Fruit fly (Drosophila melanogaster) whole organism, wandering third instar larva: ENCODE measurements around the gene PH4alphaNE1.

Source experiments
- Abd-B ChIP-seq: fragments of >200 bp; optimal IDR thresholded peaks from 2 replicates; lab custom pipeline; 2017; ENCODE audit warnings: missing biosample characterization, missing genetic modification characterization
- CG32264 ChIP-seq: fragments of 200-800 bp; sonication (Bioruptor generic); optimal IDR thresholded peaks from 2 replicates; lab custom pipeline; 2016; ENCODE audit warnings: missing biosample characterization, missing genetic modification characterization
- CrebA ChIP-seq: fragments of 200-800 bp; sonication (Bioruptor generic); optimal IDR thresholded peaks from 2 replicates; lab custom pipeline; 2016; ENCODE audit warnings: missing biosample characterization, mild to moderate bottlenecking, missing genetic modification characterization, borderline replicate concordance
- GATAd ChIP-seq: sonication (Bioruptor generic); optimal IDR thresholded peaks from 2 replicates; lab custom pipeline; 2016; ENCODE audit warnings: missing biosample characterization, missing genetic modification characterization
- Hnf4 ChIP-seq: fragments of 200-800 bp; sonication (Bioruptor generic); optimal IDR thresholded peaks from 2 replicates; lab custom pipeline; 2016; ENCODE audit warnings: missing biosample characterization, mild to moderate bottlenecking, missing genetic modification characterization
- Hr78 ChIP-seq: fragments of >200 bp; optimal IDR thresholded peaks from 2 replicates; lab custom pipeline; 2017; ENCODE audit warnings: missing biosample characterization, missing genetic modification characterization
- Jra ChIP-seq: sonication (Bioruptor generic); optimal IDR thresholded peaks from 2 replicates; lab custom pipeline; 2016; ENCODE audit warnings: missing biosample characterization, missing genetic modification characterization
- Mio ChIP-seq: sonication (Bioruptor generic); optimal IDR thresholded peaks from 2 replicates; lab custom pipeline; 2016; ENCODE audit warnings: missing biosample characterization, missing genetic modification characterization
- Myc ChIP-seq: fragments of >200 bp; optimal IDR thresholded peaks from 2 replicates; lab custom pipeline; 2017
- N ChIP-seq: fragments of >200 bp; optimal IDR thresholded peaks from 2 replicates; lab custom pipeline; 2018; ENCODE audit warnings: missing biosample characterization, missing external identifiers, missing genetic modification characterization
- Rel ChIP-seq, 2 experiments: fragments of 200-800 bp; sonication (Bioruptor generic) in 1 of 2; optimal IDR thresholded peaks; 2 replicates in 1 of 2; 3 replicates in 1 of 2; lab custom pipeline; 2016 to 2019; ENCODE audit warnings: mild to moderate bottlenecking in 2 of 2, missing biosample characterization in 2 of 2, missing genetic modification characterization in 2 of 2, moderate library complexity in 1 of 2
- Vsx2 ChIP-seq: fragments of 200-300, 225-300 bp; sonication (Bioruptor generic); optimal IDR thresholded peaks from 2 replicates; lab custom pipeline; 2018; ENCODE audit warnings: missing biosample characterization, missing genetic modification characterization; ENCODE audit not compliant: partially characterized antibody
- br ChIP-seq: fragments of 200-800 bp; sonication (Bioruptor generic); optimal IDR thresholded peaks from 2 replicates; lab custom pipeline; 2016; ENCODE audit warnings: missing biosample characterization, missing genetic modification characterization
- dl ChIP-seq, 2 experiments: fragments of 175-275, 200-275 bp in 1 of 2; fragments of 200-275 bp in 1 of 2; sonication (Bioruptor generic); optimal IDR thresholded peaks; lab custom pipeline; 2018; ENCODE audit warnings: mild to moderate bottlenecking in 2 of 2, missing biosample characterization in 2 of 2, missing genetic modification characterization in 2 of 2, moderate library complexity in 2 of 2; ENCODE audit not compliant: partially characterized antibody in 2 of 2, insufficient read depth in 1 of 2
- ey ChIP-seq: fragments of 200-800 bp; sonication (Bioruptor generic); optimal IDR thresholded peaks from 2 replicates; lab custom pipeline; 2016; ENCODE audit warnings: missing biosample characterization, missing genetic modification characterization
- foxo ChIP-seq, 2 experiments: fragments of 200-800 bp; sonication (Bioruptor generic); optimal IDR thresholded peaks; 2 replicates in 1 of 2; 3 replicates in 1 of 2; lab custom pipeline; 2016 to 2017; ENCODE audit warnings: missing biosample characterization in 2 of 2, missing genetic modification characterization in 2 of 2
- fru ChIP-seq: fragments of 200-800 bp; sonication (Bioruptor generic); optimal IDR thresholded peaks from 3 replicates; lab custom pipeline; 2016; ENCODE audit warnings: missing biosample characterization, mild to moderate bottlenecking, missing genetic modification characterization
- h ChIP-seq: fragments of 200-800 bp; sonication (Bioruptor generic); optimal IDR thresholded peaks from 3 replicates; lab custom pipeline; 2016; ENCODE audit warnings: missing biosample characterization, mild to moderate bottlenecking, missing genetic modification characterization
- jim ChIP-seq: fragments of 175-275, 200-325 bp; sonication (Bioruptor generic); optimal IDR thresholded peaks from 2 replicates; lab custom pipeline; 2016; ENCODE audit warnings: missing biosample characterization, mild to moderate bottlenecking, missing genetic modification characterization
- lola ChIP-seq: fragments of >200 bp; optimal IDR thresholded peaks from 2 replicates; lab custom pipeline; 2017; ENCODE audit warnings: missing biosample characterization, missing genetic modification characterization
- pan ChIP-seq: fragments of >200 bp; optimal IDR thresholded peaks from 2 replicates; lab custom pipeline; 2017
- rgr ChIP-seq: fragments of 200-800 bp; sonication (Bioruptor generic); optimal IDR thresholded peaks from 3 replicates; lab custom pipeline; 2016; ENCODE audit warnings: missing biosample characterization, mild to moderate bottlenecking, missing genetic modification characterization
- sv ChIP-seq: fragments of 200-800 bp; sonication (Bioruptor generic); optimal IDR thresholded peaks from 3 replicates; lab custom pipeline; 2016; ENCODE audit warnings: missing biosample characterization, missing genetic modification characterization
- usp ChIP-seq: fragments of >200 bp; optimal IDR thresholded peaks from 2 replicates; lab custom pipeline; 2017; ENCODE audit warnings: missing biosample characterization, missing genetic modification characterization
- woc ChIP-seq: sonication (Bioruptor generic); optimal IDR thresholded peaks from 2 replicates; lab custom pipeline; 2016; ENCODE audit warnings: missing biosample characterization, mild to moderate bottlenecking, missing genetic modification characterization

The PH4alphaNE1 gene

DNA sequence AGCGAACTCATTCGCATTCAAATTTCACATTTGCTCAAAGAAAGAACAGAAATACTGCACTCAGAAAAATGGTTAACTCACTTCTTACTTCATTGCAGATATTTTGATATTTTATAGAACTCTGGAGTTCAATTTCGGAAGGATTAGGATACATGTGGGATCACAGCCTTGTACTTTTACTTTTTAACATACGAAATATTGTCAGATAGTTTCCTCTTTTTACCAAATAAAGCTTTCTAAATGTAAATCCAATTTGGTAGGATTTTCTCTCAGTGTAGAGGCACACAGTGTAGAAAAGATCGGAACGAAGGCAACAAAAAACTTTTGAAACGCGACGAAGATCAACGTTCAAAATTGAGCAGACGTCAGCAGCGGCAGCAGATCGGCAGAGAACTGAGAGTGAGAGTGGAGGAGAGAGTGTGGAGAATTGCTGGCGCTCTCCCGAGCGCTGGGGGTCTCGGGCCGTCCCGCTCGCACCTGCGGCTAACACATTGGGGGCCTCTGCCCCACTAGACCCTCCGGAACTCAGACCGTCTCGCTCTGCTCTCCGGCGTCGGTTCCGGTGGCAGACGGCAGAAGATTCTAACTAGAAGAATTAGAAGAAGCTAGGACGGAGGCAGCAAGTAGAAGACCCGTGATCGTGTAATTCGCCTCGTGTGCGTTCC is 32.0 kb upstream of the PH4alphaNE1 start, which contains the start of gene tmod (continued):
- no peak for TF ChIP-seq GATAd (GFP tag; lab: Kevin White, UChicago)
- no peak for TF ChIP-seq sv (GFP tag; lab: Kevin White, UChicago)
- no peak for TF ChIP-seq Mio (GFP tag; lab: Kevin White, UChicago)
- TF ChIP-seq woc (GFP tag; lab: Kevin White, UChicago), result no peak
- no peak for TF ChIP-seq lola (GFP tag; lab: Kevin White, UChicago)
- TF ChIP-seq ey (GFP tag; lab: Kevin White, UChicago), result peak; percentile 24
- peak; percentile 55 for TF ChIP-seq h
- peak; percentile 5 for TF ChIP-seq br

DNA sequence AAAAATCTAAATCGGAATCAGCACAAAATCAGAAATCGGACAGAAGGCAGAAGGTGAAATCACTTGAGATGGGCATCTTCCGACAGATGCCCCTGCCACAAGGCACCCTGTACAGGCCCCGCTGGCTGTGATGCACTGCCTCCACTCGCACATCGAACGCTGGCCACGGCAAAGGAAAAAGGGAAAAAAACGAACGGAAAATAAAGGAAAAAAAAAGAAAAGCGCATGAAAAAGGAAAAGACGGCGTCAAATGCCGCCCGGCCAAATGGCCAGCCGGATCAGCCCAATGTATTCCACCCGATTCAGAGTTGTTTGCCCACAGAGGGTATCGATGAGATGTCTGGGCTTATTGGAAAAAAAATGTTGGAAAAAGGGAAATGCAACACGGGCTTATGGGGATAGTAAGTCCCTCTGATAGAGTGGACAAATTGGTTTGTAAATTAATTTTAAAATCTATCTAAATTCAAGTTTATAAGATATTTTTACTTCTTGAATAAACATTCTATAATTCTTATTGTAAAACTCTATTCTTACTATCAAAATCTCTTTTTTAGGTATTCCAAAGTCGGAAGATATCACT is 31.1 kb upstream of the PH4alphaNE1 start:
- TF ChIP-seq sv (GFP tag; lab: Kevin White, UChicago), result no peak
- no peak for TF ChIP-seq br
- no peak for TF ChIP-seq fru
- no peak for TF ChIP-seq Myc (lab: Kevin White, UChicago)
- TF ChIP-seq Rel (GFP tag; optimal IDR thresholded peaks at IDR 0.05; lab: Kevin White, UChicago), result no peak
- no peak for TF ChIP-seq Rel (tag; optimal IDR thresholded peaks at IDR 0.05; lab: Kevin White, UChicago)
- TF ChIP-seq Hr78 (GFP tag; lab: Kevin White, UChicago), result no peak
- TF ChIP-seq CG32264 (GFP tag; lab: Kevin White, UChicago), result no peak
- no peak for TF ChIP-seq foxo (GFP tag; optimal IDR thresholded peaks at IDR 0.05; lab: Kevin White, UChicago)
- no peak for TF ChIP-seq dl (GFP tag; optimal IDR thresholded peaks at IDR 0.05; lab: Kevin White, UChicago; ENCODE audit: insufficient read depth in 1 of 2, partially characterized antibody in 2 of 2)
- no peak for TF ChIP-seq Mio (GFP tag; lab: Kevin White, UChicago)
- TF ChIP-seq Vsx2 (GFP tag; lab: Kevin White, UChicago), result no peak
- no peak for TF ChIP-seq usp
- TF ChIP-seq Jra, result no peak
- no peak for TF ChIP-seq woc (GFP tag; lab: Kevin White, UChicago)
- no peak for TF ChIP-seq CrebA (GFP tag; lab: Kevin White, UChicago)
- TF ChIP-seq rgr (GFP tag; lab: Kevin White, UChicago), result no peak
- no peak for TF ChIP-seq Abd-B

DNA sequence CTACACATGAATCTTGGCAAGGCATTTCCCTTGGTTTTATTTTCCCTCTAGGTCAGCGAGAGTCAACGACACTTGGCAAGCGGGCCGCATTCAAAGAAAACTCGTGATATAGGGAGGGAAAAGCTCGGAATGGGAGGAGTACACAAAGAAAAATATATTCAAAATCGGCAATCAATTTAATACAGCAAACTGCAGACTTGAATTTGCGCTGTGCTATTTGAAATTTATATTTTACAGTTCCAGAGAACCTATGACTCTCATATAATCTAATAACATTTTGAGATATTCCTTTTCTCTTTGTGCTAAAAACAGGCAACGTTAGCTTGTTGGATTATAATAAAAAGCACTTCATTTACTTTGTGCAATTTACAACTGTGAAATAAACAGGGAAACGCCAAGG is 29.4 kb upstream of the PH4alphaNE1 start:
- TF ChIP-seq lola (GFP tag; lab: Kevin White, UChicago) (no peak), Jra (no peak), ey (GFP tag; lab: Kevin White, UChicago) (no peak), pan (lab: Kevin White, UChicago) (no peak)

DNA sequence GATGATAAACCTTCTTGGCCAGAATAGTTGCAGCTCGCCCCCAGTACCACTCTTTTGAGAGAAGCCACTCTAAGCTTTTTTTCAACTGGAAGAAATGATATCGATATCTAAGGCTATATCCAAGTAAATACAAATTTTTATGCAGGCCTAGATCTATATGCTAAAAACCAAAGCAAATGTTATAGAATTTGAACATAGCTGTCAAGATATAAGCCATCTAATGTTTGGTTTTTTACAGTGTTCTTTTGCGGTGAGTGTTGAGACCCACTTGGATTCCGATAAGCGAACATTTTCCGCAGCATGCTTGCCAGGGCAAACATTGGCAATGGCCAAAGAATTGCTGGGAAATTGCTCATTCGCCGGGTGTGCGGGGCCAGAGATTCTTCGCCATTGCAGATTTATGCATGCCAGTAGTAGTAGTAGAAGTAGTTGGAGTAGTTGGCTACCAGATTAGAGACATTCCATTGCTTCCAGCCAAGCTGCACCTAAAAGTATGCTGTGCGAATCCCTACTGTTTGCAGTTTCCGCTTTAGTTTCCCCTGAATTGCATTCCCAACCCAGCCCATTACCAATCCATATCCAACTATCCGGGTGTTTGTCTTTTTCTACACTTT is 28.7 kb upstream of the PH4alphaNE1 start:
- TF ChIP-seq N (GFP tag; lab: Kevin White, UChicago), result peak; percentile 67
- peak; percentile 36 for TF ChIP-seq Abd-B
- no peak for TF ChIP-seq ey (GFP tag; lab: Kevin White, UChicago)
- TF ChIP-seq Hr78 (GFP tag; lab: Kevin White, UChicago), result no peak
- TF ChIP-seq CrebA (GFP tag; lab: Kevin White, UChicago), result no peak
- TF ChIP-seq Rel (GFP tag; optimal IDR thresholded peaks at IDR 0.05; lab: Kevin White, UChicago), result no peak
- TF ChIP-seq Rel (tag; optimal IDR thresholded peaks at IDR 0.05; lab: Kevin White, UChicago), result no peak
- peak; percentile 85 for TF ChIP-seq lola (GFP tag; lab: Kevin White, UChicago)
- peak; percentile 23 for TF ChIP-seq Myc (lab: Kevin White, UChicago)

DNA sequence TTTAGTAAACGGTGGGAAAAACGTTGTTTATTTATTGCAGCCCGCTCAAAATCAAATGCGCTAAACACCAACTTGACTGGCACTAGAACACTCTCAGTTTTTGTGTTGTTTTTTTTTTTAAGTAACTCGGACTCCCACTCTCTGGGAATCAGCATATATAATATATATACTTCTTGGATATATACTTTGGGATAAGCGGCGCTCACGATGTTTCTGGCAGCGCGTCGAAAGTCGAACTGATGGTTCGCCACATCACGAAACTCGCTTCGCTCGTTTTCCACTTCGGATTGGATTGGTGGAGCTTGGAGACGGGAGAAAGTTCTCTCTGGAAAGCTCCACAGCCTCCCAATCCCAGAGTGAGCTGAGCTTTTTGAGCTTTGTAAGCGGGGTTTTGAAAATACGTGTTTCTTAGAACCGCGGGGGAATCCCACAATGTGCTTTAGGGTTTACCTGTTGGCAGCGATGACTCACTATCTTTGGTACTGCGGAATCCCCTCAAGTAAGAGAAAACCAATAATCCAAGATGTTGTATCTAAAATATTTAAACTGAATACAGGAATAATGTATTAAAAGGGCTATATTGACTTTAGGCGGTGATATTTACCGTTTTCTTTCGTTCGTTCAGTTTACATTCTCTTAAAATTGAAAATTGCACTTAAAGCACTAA is 26.8 kb upstream of the PH4alphaNE1 start, which contains the start of gene jdp:
Gene jdp (minus strand): TSS at position 239 of the 667 bp plus-strand sequence.
- peak; percentile 0 for TF ChIP-seq Hnf4 (GFP tag; lab: Kevin White, UChicago)
- TF ChIP-seq Rel (GFP tag; optimal IDR thresholded peaks at IDR 0.05; lab: Kevin White, UChicago), result peak; percentile 45
- peak; percentile 99 for TF ChIP-seq Rel (tag; optimal IDR thresholded peaks at IDR 0.05; lab: Kevin White, UChicago)
- TF ChIP-seq dl (GFP tag; optimal IDR thresholded peaks at IDR 0.05; lab: Kevin White, UChicago; ENCODE audit: insufficient read depth in 1 of 2, partially characterized antibody in 2 of 2), result no peak
- no peak for TF ChIP-seq usp
- TF ChIP-seq jim (GFP tag; lab: Kevin White, UChicago), result peak; percentile 42
